Fruit fly (Drosophila melanogaster) whole organism, embryonic: ENCODE measurements around the gene Rab39.

ENCODE experiments used
- B-H2 ChIP-seq: fragments of 200-800 bp; sonication (Bioruptor generic); optimal IDR thresholded peaks from 2 replicates; lab custom pipeline; 2018; ENCODE audit warnings: missing biosample characterization, mild to moderate bottlenecking, missing genetic modification characterization
- Bdp1 ChIP-seq: fragments of 200-800 bp; sonication (Bioruptor generic); optimal IDR thresholded peaks from 3 replicates; lab custom pipeline; 2016; ENCODE audit warnings: missing biosample characterization, missing genetic modification characterization
- CG10654 ChIP-seq: fragments of 200-800 bp; sonication (Bioruptor generic); optimal IDR thresholded peaks from 2 replicates; lab custom pipeline; 2016; ENCODE audit warnings: missing biosample characterization, missing genetic modification characterization
- CG11456 ChIP-seq: fragments of 200-800 bp; sonication (Bioruptor generic); IDR thresholded peaks from 3 replicates; pipeline ENCODE4 v1.3.6; 2022; ENCODE audit warnings: missing biosample characterization, missing genetic modification characterization
- CG14860 ChIP-seq: fragments of 200-800 bp; sonication (Bioruptor generic); IDR thresholded peaks from 3 replicates; pipeline ENCODE4 v1.3.6; 2022; ENCODE audit warnings: missing biosample characterization, missing genetic modification characterization; ENCODE audit not compliant: partially characterized antibody
- CG15514 ChIP-seq: fragments of 200-800 bp; sonication (Bioruptor generic); optimal IDR thresholded peaks from 3 replicates; lab custom pipeline; 2017; ENCODE audit warnings: missing biosample characterization, missing genetic modification characterization, mild to moderate bottlenecking, moderate library complexity, missing genetic modification reagents
- CG16813 ChIP-seq: fragments of 200-800 bp; sonication (Bioruptor generic); IDR thresholded peaks from 3 replicates; pipeline ENCODE4 v1.3.6; 2022; ENCODE audit warnings: missing biosample characterization, missing genetic modification characterization; ENCODE audit not compliant: partially characterized antibody
- CG17568 ChIP-seq: fragments of 200-800 bp; sonication (Bioruptor generic); optimal IDR thresholded peaks from 2 replicates; lab custom pipeline; 2018; ENCODE audit warnings: missing biosample characterization, mild to moderate bottlenecking, missing genetic modification characterization, moderate library complexity
- CG34224 ChIP-seq: fragments of 200-800 bp; sonication (Bioruptor generic); IDR thresholded peaks from 3 replicates; pipeline ENCODE4 v1.3.6; 2022; ENCODE audit warnings: missing biosample characterization, missing genetic modification characterization; ENCODE audit not compliant: partially characterized antibody
- CG34422 ChIP-seq: fragments of 200-800 bp; sonication (Bioruptor generic); IDR thresholded peaks from 3 replicates; pipeline ENCODE4 v1.3.6; 2022; ENCODE audit warnings: missing biosample characterization, missing genetic modification characterization
- CG5953 ChIP-seq: fragments of 200-800 bp; sonication (Bioruptor generic); IDR thresholded peaks from 2 replicates; pipeline ENCODE4 v1.3.6; 2022; ENCODE audit warnings: missing biosample characterization, missing genetic modification characterization
- CG7556 ChIP-seq: fragments of 200-800 bp; sonication (Bioruptor generic); optimal IDR thresholded peaks from 2 replicates; lab custom pipeline; 2017; ENCODE audit warnings: missing biosample characterization, mild to moderate bottlenecking, missing genetic modification characterization
- CG7786 ChIP-seq: fragments of 200-800 bp; sonication (Bioruptor generic); optimal IDR thresholded peaks from 2 replicates; lab custom pipeline; 2016; ENCODE audit warnings: missing biosample characterization, missing genetic modification characterization
- CG8765 ChIP-seq: fragments of 200-800 bp; sonication (Bioruptor generic); IDR thresholded peaks from 2 replicates; pipeline ENCODE4 v1.3.6; 2022; ENCODE audit warnings: missing biosample characterization, missing genetic modification characterization
- CG9727 ChIP-seq: fragments of 200-800 bp; sonication (Bioruptor generic); optimal IDR thresholded peaks from 3 replicates; lab custom pipeline; 2017; ENCODE audit warnings: missing biosample characterization, mild to moderate bottlenecking, missing genetic modification characterization
- Chrac-16 ChIP-seq: fragments of 200-800 bp; sonication (Bioruptor generic); optimal IDR thresholded peaks from 3 replicates; lab custom pipeline; 2016; ENCODE audit warnings: missing biosample characterization, missing genetic modification characterization
- Doc3 ChIP-seq: fragments of 200-800 bp; sonication (Bioruptor generic); IDR thresholded peaks from 3 replicates; pipeline ENCODE4 v1.3.6; 2022; ENCODE audit warnings: missing biosample characterization, missing genetic modification characterization; ENCODE audit not compliant: partially characterized antibody
- Drgx ChIP-seq: fragments of 200-800 bp; sonication (Bioruptor generic); IDR thresholded peaks from 2 replicates; pipeline ENCODE4 v1.3.6; 2022; ENCODE audit warnings: missing biosample characterization, missing genetic modification characterization
- E2f1 ChIP-seq: fragments of 200-800 bp; sonication (Bioruptor generic); IDR thresholded peaks from 2 replicates; pipeline ENCODE4 v1.3.6; 2022; ENCODE audit warnings: missing biosample characterization, missing genetic modification characterization
- Hand ChIP-seq: fragments of 200-800 bp; sonication (Bioruptor generic); optimal IDR thresholded peaks from 2 replicates; lab custom pipeline; 2017; ENCODE audit warnings: mild to moderate bottlenecking, missing biosample characterization, missing genetic modification reagents, missing genetic modification characterization
- Lpt ChIP-seq: fragments of >200 bp; optimal IDR thresholded peaks from 2 replicates; lab custom pipeline; 2018; ENCODE audit warnings: missing biosample characterization, missing genetic modification characterization
- Myb ChIP-seq: fragments of 200-800 bp; sonication (Bioruptor generic); optimal IDR thresholded peaks from 2 replicates; lab custom pipeline; 2016; ENCODE audit warnings: missing biosample characterization, missing genetic modification characterization
- NfI ChIP-seq: fragments of 200-800 bp; sonication (Bioruptor generic); optimal IDR thresholded peaks from 3 replicates; lab custom pipeline; 2018; ENCODE audit warnings: missing biosample characterization, mild to moderate bottlenecking, missing genetic modification characterization, moderate library complexity
- Oaz ChIP-seq: fragments of 200-800 bp; sonication (Bioruptor generic); IDR thresholded peaks from 2 replicates; pipeline ENCODE4 v1.3.6; 2022; ENCODE audit warnings: missing biosample characterization, missing genetic modification characterization
- Optix ChIP-seq: fragments of 200-800 bp; sonication (Bioruptor generic); IDR thresholded peaks from 3 replicates; pipeline ENCODE4 v1.3.6; 2022; ENCODE audit warnings: missing biosample characterization, missing genetic modification characterization
- Pdp1 ChIP-seq, 2 experiments: fragments of 200-800 bp; sonication (Bioruptor generic); optimal IDR thresholded peaks; 3 replicates each; lab custom pipeline; 2016; ENCODE audit warnings: missing biosample characterization in 2 of 2, missing genetic modification characterization in 2 of 2, mild to moderate bottlenecking in 1 of 2, moderate library complexity in 1 of 2
- Poxn ChIP-seq: fragments of 200-800 bp; sonication (Bioruptor generic); IDR thresholded peaks from 2 replicates; pipeline ENCODE4 v1.3.6; 2022; ENCODE audit warnings: missing biosample characterization, missing genetic modification characterization
- Spps ChIP-seq: fragments of 200-800 bp; sonication (Bioruptor generic); optimal IDR thresholded peaks from 2 replicates; lab custom pipeline; 2018; ENCODE audit warnings: missing biosample characterization, mild to moderate bottlenecking, missing genetic modification characterization
- Xbp1 ChIP-seq: fragments of 200-800 bp; sonication (Bioruptor generic); optimal IDR thresholded peaks from 3 replicates; lab custom pipeline; 2016; ENCODE audit warnings: missing biosample characterization, mild to moderate bottlenecking, missing genetic modification characterization
- ab ChIP-seq: fragments of 200-800 bp; sonication (Bioruptor generic); optimal IDR thresholded peaks from 2 replicates; lab custom pipeline; 2016; ENCODE audit warnings: missing biosample characterization, missing genetic modification characterization
- abd-A ChIP-seq: fragments of 200-800 bp; sonication (Bioruptor generic); optimal IDR thresholded peaks from 3 replicates; lab custom pipeline; 2019; ENCODE audit warnings: missing biosample characterization, mild to moderate bottlenecking, missing genetic modification characterization, moderate library complexity
- aop ChIP-seq: fragments of 200-800 bp; sonication (Bioruptor generic); IDR thresholded peaks from 2 replicates; pipeline ENCODE4 v1.3.6; 2022; ENCODE audit warnings: missing biosample characterization, missing genetic modification characterization
- ara ChIP-seq: fragments of 200-800 bp; sonication (Bioruptor generic); IDR thresholded peaks from 2 replicates; pipeline ENCODE4 v1.3.6; 2022; ENCODE audit warnings: missing biosample characterization, missing genetic modification characterization
- br ChIP-seq: fragments of >200 bp; optimal IDR thresholded peaks from 2 replicates; lab custom pipeline; 2017
- caup ChIP-seq: fragments of 200-800 bp; sonication (Bioruptor generic); optimal IDR thresholded peaks from 3 replicates; lab custom pipeline; 2017; ENCODE audit warnings: missing biosample characterization, mild to moderate bottlenecking, missing genetic modification characterization, moderate library complexity; ENCODE audit not compliant: severe bottlenecking
- dimm ChIP-seq: fragments of 200-800 bp; sonication (Bioruptor generic); IDR thresholded peaks from 2 replicates; pipeline ENCODE4 v1.3.6; 2022; ENCODE audit warnings: missing biosample characterization, missing genetic modification characterization
- dmrt99B ChIP-seq: fragments of 200-800 bp; sonication (Bioruptor generic); optimal IDR thresholded peaks from 2 replicates; lab custom pipeline; 2018; ENCODE audit warnings: missing biosample characterization, mild to moderate bottlenecking, missing genetic modification characterization, moderate library complexity
- eve ChIP-seq, 2 experiments: fragments of >200 bp; optimal IDR thresholded peaks; 2 replicates each; lab custom pipeline; 2017; ENCODE audit warnings: missing biosample characterization in 2 of 2, missing genetic modification characterization in 2 of 2
- fd3F ChIP-seq: fragments of 200-800 bp; sonication (Bioruptor generic); optimal IDR thresholded peaks from 2 replicates; lab custom pipeline; 2018; ENCODE audit warnings: missing biosample characterization, mild to moderate bottlenecking, missing genetic modification characterization, moderate library complexity
- hbn ChIP-seq: fragments of 200-800 bp; sonication (Bioruptor generic); IDR thresholded peaks from 2 replicates; pipeline ENCODE4 v1.3.6; 2022; ENCODE audit warnings: missing biosample characterization, missing genetic modification characterization; ENCODE audit not compliant: partially characterized antibody
- lola ChIP-seq, 3 experiments: fragments of >200 bp in 2 of 3; fragments of 200-800 bp in 1 of 3; sonication (Bioruptor generic) in 1 of 3; optimal IDR thresholded peaks; 2 replicates each; lab custom pipeline; 2017 to 2019; ENCODE audit warnings: missing biosample characterization in 3 of 3, missing genetic modification characterization in 3 of 3, mild to moderate bottlenecking in 1 of 3, moderate library complexity in 1 of 3
- mirr ChIP-seq: fragments of 200-800 bp; sonication (Bioruptor generic); optimal IDR thresholded peaks from 3 replicates; lab custom pipeline; 2018; ENCODE audit warnings: missing biosample characterization, mild to moderate bottlenecking, missing genetic modification characterization
- org-1 ChIP-seq: fragments of 200-800 bp; sonication (Bioruptor generic); optimal IDR thresholded peaks from 2 replicates; lab custom pipeline; 2017; ENCODE audit warnings: missing biosample characterization, missing genetic modification characterization
- pnt ChIP-seq: fragments of 200-800 bp; sonication (Bioruptor generic); optimal IDR thresholded peaks from 3 replicates; lab custom pipeline; 2016; ENCODE audit warnings: missing biosample characterization, missing genetic modification characterization
- shn ChIP-seq: fragments of 200-800 bp; sonication (Bioruptor generic); optimal IDR thresholded peaks from 3 replicates; lab custom pipeline; 2016; ENCODE audit warnings: missing biosample characterization, missing genetic modification characterization
- so ChIP-seq: fragments of 200-800 bp; sonication (Bioruptor generic); IDR thresholded peaks from 3 replicates; pipeline ENCODE4 v1.3.6; 2022; ENCODE audit warnings: missing biosample characterization, missing genetic modification characterization
- sr ChIP-seq: fragments of 200-800 bp; sonication (Bioruptor generic); IDR thresholded peaks from 3 replicates; pipeline ENCODE4 v1.3.6; 2022; ENCODE audit warnings: missing biosample characterization, missing genetic modification characterization
- stc ChIP-seq: fragments of 200-800 bp; sonication (Bioruptor generic); IDR thresholded peaks from 2 replicates; pipeline ENCODE4 v1.3.6; 2022; ENCODE audit warnings: missing biosample characterization, missing genetic modification characterization
- sug ChIP-seq: fragments of 200-800 bp; optimal IDR thresholded peaks from 2 replicates; lab custom pipeline; 2019; ENCODE audit warnings: missing biosample characterization, mild to moderate bottlenecking, missing genetic modification characterization, moderate library complexity
- tup ChIP-seq: fragments of 200-800 bp; sonication (Bioruptor generic); optimal IDR thresholded peaks from 2 replicates; lab custom pipeline; 2016; ENCODE audit warnings: missing biosample characterization, mild to moderate bottlenecking, missing genetic modification characterization, moderate library complexity
- twi ChIP-seq: fragments of 200-800 bp; optimal IDR thresholded peaks from 2 replicates; lab custom pipeline; 2019; ENCODE audit warnings: missing biosample characterization, mild to moderate bottlenecking, missing genetic modification characterization, moderate library complexity
- wor ChIP-seq: fragments of 200-800 bp; sonication (Bioruptor generic); IDR thresholded peaks from 2 replicates; pipeline ENCODE4 v1.3.6; 2022; ENCODE audit warnings: missing biosample characterization, missing genetic modification characterization

Gene Rab39

DNA sequence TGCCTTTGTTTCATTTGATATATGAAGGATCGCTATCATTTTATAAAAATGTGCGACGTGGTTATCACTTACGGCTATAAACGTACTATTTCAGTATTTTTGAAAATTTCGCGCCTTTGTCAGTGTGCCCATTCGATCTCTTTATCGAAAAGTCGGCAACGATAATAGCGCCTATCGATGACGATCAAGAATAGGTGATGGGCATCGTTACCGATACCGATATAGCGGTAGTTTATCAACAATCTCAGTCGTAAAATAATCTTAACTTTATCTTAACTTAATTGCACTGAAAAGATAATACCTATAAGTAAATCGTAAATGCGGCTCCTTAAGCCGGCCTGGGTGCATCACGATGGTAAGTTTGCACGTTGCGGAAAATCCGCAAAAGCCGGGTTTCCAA, 12.8 kb upstream of the Rab39 start, which contains the start of gene Hira (continued):
- TF ChIP-seq CG8765 (GFP tag; lab: Robert Waterston, UW) (no peak), Bdp1 (GFP tag; lab: Kevin White, UChicago) (no peak), E2f1 (GFP tag; lab: Robert Waterston, UW) (no peak), CG9727 (GFP tag; lab: Kevin White, UChicago) (no peak), CG15514 (GFP tag; lab: Kevin White, UChicago) (peak; percentile 69), CG17568 (GFP tag; lab: Kevin White, UChicago) (no peak), sr (GFP tag; lab: Robert Waterston, UW) (no peak), ab (no peak), mirr (GFP tag; lab: Kevin White, UChicago) (no peak), fd3F (no peak), CG5953 (GFP tag; lab: Robert Waterston, UW) (no peak), twi (tag; lab: Kevin White, UChicago) (no peak), Chrac-16 (GFP tag; lab: Kevin White, UChicago) (no peak), CG11456 (GFP tag; lab: Robert Waterston, UW) (no peak), stc (GFP tag; lab: Robert Waterston, UW) (no peak), Doc3 (peak; percentile 77), org-1 (GFP tag; lab: Kevin White, UChicago) (no peak), hbn (GFP tag; lab: Robert Waterston, UW) (peak; percentile 82), sug (tag; lab: Kevin White, UChicago) (peak; percentile 21), Myb (GFP tag; lab: Kevin White, UChicago) (peak; percentile 30), Lpt (GFP tag; lab: Kevin White, UChicago) (no peak), CG10654 (GFP tag; lab: Kevin White, UChicago) (no peak), Optix (GFP tag; lab: Robert Waterston, UW) (no peak), CG16813 (GFP tag; lab: Robert Waterston, UW) (peak; percentile 84), Pdp1 (GFP tag; optimal IDR thresholded peaks at IDR 0.05; lab: Kevin White, UChicago) (no peak), Xbp1 (GFP tag; lab: Kevin White, UChicago) (no peak), aop (GFP tag; lab: Robert Waterston, UW) (no peak), Drgx (no peak), lola (GFP tag; optimal IDR thresholded peaks at IDR 0.05; lab: Kevin White, UChicago) (no peak), tup (GFP tag; lab: Kevin White, UChicago) (no peak), so (no peak), B-H2 (GFP tag; lab: Kevin White, UChicago) (peak; percentile 14), dmrt99B (tag; lab: Kevin White, UChicago) (no peak), wor (GFP tag; lab: Robert Waterston, UW) (no peak), eve (GFP tag; optimal IDR thresholded peaks at IDR 0.05; lab: Kevin White, UChicago) (no peak), CG34422 (no peak; the same call in 2 of the 3 replicates), CG7786 (GFP tag; lab: Kevin White, UChicago) (no peak), Spps (tag; lab: Kevin White, UChicago) (no peak), dimm (GFP tag; lab: Robert Waterston, UW) (no peak), CG34224 (GFP tag; lab: Robert Waterston, UW) (peak; percentile 91), CG7556 (GFP tag; lab: Kevin White, UChicago) (no peak), Hand (GFP tag; lab: Kevin White, UChicago) (no peak), br (lab: Kevin White, UChicago) (no peak), ara (GFP tag; lab: Robert Waterston, UW) (no peak), shn (GFP tag; lab: Kevin White, UChicago) (no peak), NfI (GFP tag; lab: Kevin White, UChicago) (no peak), Oaz (GFP tag; lab: Robert Waterston, UW) (no peak), caup (GFP tag; lab: Kevin White, UChicago) (no peak), CG14860 (GFP tag; lab: Robert Waterston, UW) (peak; percentile 90), abd-A (tag; lab: Kevin White, UChicago) (no peak), pnt (no peak), Poxn (GFP tag; lab: Robert Waterston, UW) (no peak)
